Fruit fly (Drosophila melanogaster): ENCODE data around the gene CG6793.

CG6793 gene

dm6 chr3L:12084969-12085690 lies 42.9 kb downstream of the CG6793 start:
- TF ChIP-seq Blimp-1 (GFP tag; optimal IDR thresholded peaks at IDR 0.05) = peak; percentile 29
- TF ChIP-seq CG13296 (GFP tag; optimal IDR thresholded peaks at IDR 0.05) = peak; percentile 28
- peak; percentile 52 for TF ChIP-seq CG31441 (GFP tag; IDR thresholded peaks at IDR 0.05)
- peak; percentile 23 for TF ChIP-seq CG10147 (GFP tag; optimal IDR thresholded peaks at IDR 0.05)
- peak; percentile 9; the same call in 1 of the 2 replicates for TF ChIP-seq CG6689 (GFP tag; IDR thresholded peaks at IDR 0.05)
- TF ChIP-seq Awh (GFP tag; IDR thresholded peaks at IDR 0.05) = no peak
- peak; percentile 8; the same call in 1 of the 2 replicates for TF ChIP-seq vvl (GFP tag; IDR thresholded peaks at IDR 0.05)
- TF ChIP-seq wor (GFP tag; IDR thresholded peaks at IDR 0.05) = no peak
- no peak for TF ChIP-seq Drgx (GFP tag; IDR thresholded peaks at IDR 0.05)
- peak; percentile 52 for TF ChIP-seq unpg (GFP tag; optimal IDR thresholded peaks at IDR 0.05)
- peak; percentile 24 for TF ChIP-seq CG7839 (tag; optimal IDR thresholded peaks at IDR 0.05)
- peak; percentile 70 for TF ChIP-seq CG34376 (GFP tag; optimal IDR thresholded peaks at IDR 0.05)
- TF ChIP-seq Nf-YB (GFP tag; optimal IDR thresholded peaks at IDR 0.05) = peak; percentile 9
- TF ChIP-seq Neu2 (GFP tag; optimal IDR thresholded peaks at IDR 0.05; ENCODE audit: borderline replicate concordance) = no peak
- peak; percentile 35 for TF ChIP-seq lab (GFP tag; optimal IDR thresholded peaks at IDR 0.05)
- peak; percentile 2 for TF ChIP-seq Nf-YC (tag; optimal IDR thresholded peaks at IDR 0.05)
- TF ChIP-seq Sox102F (GFP tag; optimal IDR thresholded peaks at IDR 0.05) = peak; percentile 43
- peak; percentile 12 for TF ChIP-seq dmrt11E (tag; optimal IDR thresholded peaks at IDR 0.05)
- TF ChIP-seq sd (tag; optimal IDR thresholded peaks at IDR 0.05) = peak; percentile 9
- TF ChIP-seq Camta (GFP tag; optimal IDR thresholded peaks at IDR 0.05) = no peak
- peak in 1 of 2 experiments; percentile 57 for TF ChIP-seq Pdp1 (GFP tag; optimal IDR thresholded peaks at IDR 0.05)
- TF ChIP-seq abd-A (tag; optimal IDR thresholded peaks at IDR 0.05) = peak; percentile 30
- TF ChIP-seq CG12391 (tag; optimal IDR thresholded peaks at IDR 0.05) = peak; percentile 35
- TF ChIP-seq emc (GFP tag; optimal IDR thresholded peaks at IDR 0.05) = no peak
- peak; percentile 28 for TF ChIP-seq Meics (GFP tag; optimal IDR thresholded peaks at IDR 0.05)
- TF ChIP-seq wdn (GFP tag; IDR thresholded peaks at IDR 0.05) = no peak
- peak; percentile 41 for TF ChIP-seq grau (tag; optimal IDR thresholded peaks at IDR 0.05)
- no peak for TF ChIP-seq fu2 (GFP tag; optimal IDR thresholded peaks at IDR 0.05)
- peak; percentile 25 for TF ChIP-seq odd (GFP tag; optimal IDR thresholded peaks at IDR 0.05)
- peak; percentile 49 for TF ChIP-seq sens (GFP tag)
- no peak for TF ChIP-seq YL-1 (GFP tag; optimal IDR thresholded peaks at IDR 0.05)
- TF ChIP-seq D19A (tag; optimal IDR thresholded peaks at IDR 0.05) = peak; percentile 53
- TF ChIP-seq chif (GFP tag; optimal IDR thresholded peaks at IDR 0.05) = no peak
- TF ChIP-seq Hmr (GFP tag; optimal IDR thresholded peaks at IDR 0.05) = peak; percentile 13
- TF ChIP-seq CG15269 (tag; optimal IDR thresholded peaks at IDR 0.05) = peak; percentile 29
- TF ChIP-seq phol (tag; optimal IDR thresholded peaks at IDR 0.05) = peak; percentile 6
- peak; percentile 29 for TF ChIP-seq CG18599 (GFP tag; optimal IDR thresholded peaks at IDR 0.05)
- peak; percentile 38 for TF ChIP-seq gcm (GFP tag; optimal IDR thresholded peaks at IDR 0.05)
- peak; percentile 60 for TF ChIP-seq CG18262 (tag; optimal IDR thresholded peaks at IDR 0.05)
- TF ChIP-seq CG8924 (tag; optimal IDR thresholded peaks at IDR 0.05) = peak; percentile 57
- TF ChIP-seq CG13123 (GFP tag; optimal IDR thresholded peaks at IDR 0.05) = no peak
- TF ChIP-seq Gsc (GFP tag; IDR thresholded peaks at IDR 0.05) = no peak
- peak; percentile 10 for TF ChIP-seq Sox100B (GFP tag; optimal IDR thresholded peaks at IDR 0.05)
- TF ChIP-seq Med (GFP tag) = peak; percentile 6
- TF ChIP-seq dmrt99B (tag; optimal IDR thresholded peaks at IDR 0.05) = peak; percentile 53
- no peak for TF ChIP-seq hbn (GFP tag; IDR thresholded peaks at IDR 0.05; ENCODE audit: partially characterized antibody)
- TF ChIP-seq Asciz (GFP tag; optimal IDR thresholded peaks at IDR 0.05) = peak; percentile 12
- TF ChIP-seq kay (GFP tag; optimal IDR thresholded peaks at IDR 0.05) = no peak
